Fruit fly (Drosophila melanogaster) S2 (cell line): ENCODE data around the gene Calx.

Source experiments
- CG8478 ChIP-seq: fragments of >200 bp; optimal IDR thresholded peaks from 2 replicates; lab custom pipeline; 2018
- CTCF ChIP-seq, 2 experiments: fragments of >200 bp; optimal IDR thresholded peaks; 2 replicates each; lab custom pipeline; 2018

- TF ChIP-seq CG8478 (no peak), CTCF (optimal IDR thresholded peaks at IDR 0.05; lab: Kevin White, UChicago) (no peak)
Observed at dm6 chr3R:20987836-20988235, 9.9 kb downstream of the Calx start, which contains the start of gene CG43446.
